Worm (Caenorhabditis elegans) whole organism, midembryonic: Measurements from ENCODE around the gene thn-1.

Experiments
- T22C8.4 ChIP-seq: fragments of 200-800 bp; sonication (Bioruptor generic); IDR thresholded peaks from 2 replicates; pipeline ENCODE4 v1.3.6; 2022; ENCODE audit warnings: missing genetic modification characterization, missing compliant biosample characterization
- cog-1 ChIP-seq: sonication (generic microtip); optimal IDR thresholded peaks from 2 replicates; lab custom pipeline; 2016; ENCODE audit warnings: missing genetic modification characterization, missing compliant biosample characterization
- flt-1 ChIP-seq: fragments of 200-800 bp; sonication (Bioruptor generic); IDR thresholded peaks from 2 replicates; pipeline ENCODE4 v1.3.6; 2022; ENCODE audit warnings: missing genetic modification characterization, missing compliant biosample characterization
- klf-2 ChIP-seq: fragments of 200-800 bp; sonication (Bioruptor generic); conservative IDR thresholded peaks from 2 replicates; pipeline ENCODE4 v1.3.6; 2022; ENCODE audit warnings: missing genetic modification reagents, missing genetic modification characterization, missing compliant biosample characterization
- med-1 ChIP-seq: sonication (generic microtip); optimal IDR thresholded peaks from 2 replicates; lab custom pipeline; 2017; ENCODE audit warnings: missing genetic modification characterization, mild to moderate bottlenecking, missing compliant biosample characterization, antibody characterized with exemption, missing genetic modification reagents; ENCODE audit not compliant: insufficient read depth
- ref-1 ChIP-seq: fragments of 200-800 bp; sonication (Bioruptor generic); conservative IDR thresholded peaks from 2 replicates; pipeline ENCODE4 v1.3.6; 2022; ENCODE audit warnings: missing genetic modification reagents, missing genetic modification characterization, missing compliant biosample characterization
- tab-1 ChIP-seq: fragments of 200-800 bp; sonication (Bioruptor generic); IDR thresholded peaks from 2 replicates; pipeline ENCODE4 v1.3.6; 2022; ENCODE audit warnings: missing genetic modification characterization, missing compliant biosample characterization
- ztf-23 ChIP-seq: fragments of 200-800 bp; sonication (Bioruptor generic); IDR thresholded peaks from 2 replicates; pipeline ENCODE4 v1.3.6; 2022; ENCODE audit warnings: missing genetic modification reagents, missing genetic modification characterization, missing compliant biosample characterization
- ztf-29 ChIP-seq: fragments of 200-800 bp; sonication (Bioruptor generic); IDR thresholded peaks from 2 replicates; pipeline ENCODE4 v1.3.6; 2022; ENCODE audit warnings: missing genetic modification reagents, missing genetic modification characterization, missing compliant biosample characterization

thn-1 gene

DNA sequence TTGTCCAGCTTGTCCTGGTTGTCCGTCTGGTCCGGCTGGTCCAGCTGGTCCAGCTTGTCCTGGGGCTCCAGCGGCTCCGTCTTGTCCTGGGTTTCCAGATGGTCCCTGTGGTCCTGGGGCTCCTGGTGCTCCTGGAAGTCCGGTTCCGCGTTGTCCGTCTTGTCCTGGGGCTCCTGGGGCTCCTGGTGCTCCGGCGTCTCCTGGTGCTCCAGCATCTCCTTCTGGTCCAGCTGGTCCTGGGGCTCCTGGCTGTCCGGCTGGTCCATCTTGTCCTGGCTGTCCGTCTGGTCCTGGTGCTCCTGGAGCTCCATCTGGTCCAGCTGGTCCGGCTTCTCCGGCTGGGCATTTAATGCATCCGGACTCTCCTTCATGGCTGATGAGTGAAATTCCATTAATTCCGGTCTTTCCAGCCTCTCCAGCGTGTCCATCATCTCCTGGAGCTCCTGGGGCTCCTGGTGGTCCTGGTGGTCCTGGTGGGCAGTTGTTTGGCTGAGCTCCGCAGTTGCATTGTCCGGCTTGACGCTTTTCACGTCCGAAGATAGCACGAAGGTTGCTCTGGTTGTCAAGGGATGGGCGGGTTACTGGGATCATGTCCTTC, 47.9 kb downstream of the thn-1 start:
- no peak for TF ChIP-seq med-1 (GFP tag; lab: Kevin White, UChicago)
- TF ChIP-seq tab-1 (GFP tag; lab: Robert Waterston, UW), result 0 out of 2 replicates have a peak, but pooled peaks have one; percentile 31
- TF ChIP-seq klf-2, result 0 out of 2 replicates have a peak, but pooled peaks have one; percentile 10

ce11 chrIV:12428467-12428866, 48.6 kb downstream of the thn-1 start, which contains the start of gene col-130:
TSS of gene col-130 (minus strand) at chrIV:12428516.
- TF ChIP-seq flt-1 (GFP tag; lab: Robert Waterston, UW) (no peak), T22C8.4 (GFP tag; lab: Robert Waterston, UW) (no peak)

DNA sequence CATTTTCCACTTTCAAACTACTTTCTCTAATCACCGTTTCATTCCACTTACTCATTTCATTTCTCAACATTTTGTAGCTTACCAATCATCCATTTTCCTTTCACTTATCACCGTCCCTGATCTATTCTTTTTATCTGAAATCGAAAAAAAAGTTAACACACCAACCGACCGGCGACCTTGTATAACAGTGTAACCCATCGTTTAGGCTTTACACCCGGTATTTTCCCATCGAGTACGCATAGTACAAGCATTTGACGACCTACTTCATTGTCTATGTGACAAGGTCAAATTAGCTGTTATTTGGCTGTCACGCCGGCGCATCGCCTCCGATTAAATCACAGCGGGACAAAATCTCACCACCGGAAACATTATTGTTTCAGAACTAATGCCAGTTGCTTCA, 49.6 kb downstream of the thn-1 start:
- TF ChIP-seq ztf-29, result no peak
- no peak for TF ChIP-seq klf-2
- TF ChIP-seq tab-1 (GFP tag; lab: Robert Waterston, UW), result no peak
- no peak for TF ChIP-seq cog-1 (tag; lab: Kevin White, UChicago)
- TF ChIP-seq ztf-23 (GFP tag; lab: Robert Waterston, UW), result no peak
- TF ChIP-seq flt-1 (GFP tag; lab: Robert Waterston, UW), result no peak
- TF ChIP-seq ref-1, result no peak
- TF ChIP-seq med-1 (GFP tag; lab: Kevin White, UChicago), result no peak
- TF ChIP-seq T22C8.4 (GFP tag; lab: Robert Waterston, UW), result no peak
